Fruit fly (Drosophila melanogaster) whole organism, embryonic: Measurements from ENCODE around the gene srp.
A peak's percentile ranks its signal among the peaks of the same experiment; 100 is the strongest.

Source experiments
- Ada2b ChIP-seq: fragments of 200-800 bp; sonication (Bioruptor generic); IDR thresholded peaks from 2 replicates; pipeline ENCODE4 v1.3.6; 2022; ENCODE audit warnings: missing biosample characterization, missing genetic modification characterization
- Aef1 ChIP-seq: fragments of 200-800 bp; sonication (Bioruptor generic); IDR thresholded peaks from 3 replicates; pipeline ENCODE4 v1.3.6; 2022; ENCODE audit warnings: missing biosample characterization, missing genetic modification characterization
- Bteb2 ChIP-seq: fragments of 200-800 bp; sonication (Bioruptor generic); optimal IDR thresholded peaks from 2 replicates; lab custom pipeline; 2016; ENCODE audit warnings: missing biosample characterization, missing genetic modification characterization
- CG11085 ChIP-seq: fragments of 200-800 bp; sonication (Bioruptor generic); IDR thresholded peaks from 2 replicates; pipeline ENCODE4 v1.3.6; 2022; ENCODE audit warnings: missing biosample characterization, missing genetic modification characterization
- CG11456 ChIP-seq: fragments of 200-800 bp; sonication (Bioruptor generic); IDR thresholded peaks from 3 replicates; pipeline ENCODE4 v1.3.6; 2022; ENCODE audit warnings: missing biosample characterization, missing genetic modification characterization
- CG12104 ChIP-seq: fragments of 200-800 bp; sonication (Bioruptor generic); optimal IDR thresholded peaks from 3 replicates; lab custom pipeline; 2016; ENCODE audit warnings: missing biosample characterization, missing genetic modification characterization
- CG14050 ChIP-seq: fragments of 200-800 bp; sonication (Bioruptor generic); IDR thresholded peaks from 3 replicates; pipeline ENCODE4 v1.3.6; 2022; ENCODE audit warnings: missing biosample characterization, missing genetic modification characterization
- CG14965 ChIP-seq: fragments of 200-800 bp; sonication (Bioruptor generic); optimal IDR thresholded peaks from 2 replicates; lab custom pipeline; 2016; ENCODE audit warnings: missing biosample characterization, missing genetic modification characterization, borderline replicate concordance
- CG15514 ChIP-seq: fragments of 200-800 bp; sonication (Bioruptor generic); optimal IDR thresholded peaks from 3 replicates; lab custom pipeline; 2017; ENCODE audit warnings: missing biosample characterization, missing genetic modification characterization, mild to moderate bottlenecking, moderate library complexity, missing genetic modification reagents
- CG1602 ChIP-seq: fragments of 200-800 bp; sonication (Bioruptor generic); optimal IDR thresholded peaks from 3 replicates; lab custom pipeline; 2016; ENCODE audit warnings: missing biosample characterization, missing genetic modification characterization
- CG1603 ChIP-seq: fragments of 200-800 bp; sonication (Bioruptor generic); optimal IDR thresholded peaks from 2 replicates; lab custom pipeline; 2019; ENCODE audit warnings: missing biosample characterization, mild to moderate bottlenecking, missing genetic modification characterization, moderate library complexity
- CG17829 ChIP-seq: fragments of 200-800 bp; optimal IDR thresholded peaks from 2 replicates; lab custom pipeline; 2019; ENCODE audit warnings: missing biosample characterization, mild to moderate bottlenecking, missing genetic modification characterization, moderate library complexity
- CG31388 ChIP-seq: fragments of 200-800 bp; sonication (Bioruptor generic); optimal IDR thresholded peaks from 2 replicates; lab custom pipeline; 2016; ENCODE audit warnings: missing biosample characterization, missing genetic modification characterization
- CG32767 ChIP-seq: fragments of 200-800 bp; sonication (Bioruptor generic); IDR thresholded peaks from 2 replicates; pipeline ENCODE4 v1.3.6; 2022; ENCODE audit warnings: missing biosample characterization, missing genetic modification characterization
- CG3407 ChIP-seq: fragments of 200-800 bp; sonication (Bioruptor generic); optimal IDR thresholded peaks from 2 replicates; lab custom pipeline; 2018; ENCODE audit warnings: missing biosample characterization, mild to moderate bottlenecking, missing genetic modification characterization
- CG34376 ChIP-seq: fragments of 200-800 bp; sonication (Bioruptor generic); optimal IDR thresholded peaks from 2 replicates; lab custom pipeline; 2018; ENCODE audit warnings: missing biosample characterization, mild to moderate bottlenecking, missing genetic modification characterization
- CG34422 ChIP-seq: fragments of 200-800 bp; sonication (Bioruptor generic); IDR thresholded peaks from 3 replicates; pipeline ENCODE4 v1.3.6; 2022; ENCODE audit warnings: missing biosample characterization, missing genetic modification characterization
- CG3726 ChIP-seq: fragments of 200-800 bp; sonication (Bioruptor generic); IDR thresholded peaks from 3 replicates; pipeline ENCODE4, ENCODE4 v1.3.6; 2022; ENCODE audit warnings: missing biosample characterization, missing genetic modification characterization
- CG4617 ChIP-seq: fragments of 200-800 bp; sonication (Bioruptor generic); optimal IDR thresholded peaks from 3 replicates; lab custom pipeline; 2016; ENCODE audit warnings: missing biosample characterization, missing genetic modification characterization, borderline replicate concordance
- CG7745 ChIP-seq: fragments of 200-800 bp; sonication (Bioruptor generic); optimal IDR thresholded peaks from 2 replicates; lab custom pipeline; 2018; ENCODE audit warnings: missing biosample characterization, mild to moderate bottlenecking, missing genetic modification characterization, moderate library complexity
- CG7963 ChIP-seq: fragments of 200-800 bp; sonication (Bioruptor generic); IDR thresholded peaks from 3 replicates; pipeline ENCODE4 v1.3.6; 2022; ENCODE audit warnings: missing biosample characterization, missing genetic modification characterization; ENCODE audit not compliant: partially characterized antibody
- CG8388 ChIP-seq: fragments of 200-800 bp; sonication (Bioruptor generic); optimal IDR thresholded peaks from 2 replicates; lab custom pipeline; 2019; ENCODE audit warnings: missing biosample characterization, mild to moderate bottlenecking, missing genetic modification characterization, moderate library complexity
- CG9609 ChIP-seq: fragments of 200-800 bp; sonication (Bioruptor generic); optimal IDR thresholded peaks from 3 replicates; lab custom pipeline; 2016; ENCODE audit warnings: missing biosample characterization, missing genetic modification characterization
- CG9817 ChIP-seq: fragments of 200-800 bp; sonication (Bioruptor generic); optimal IDR thresholded peaks from 2 replicates; lab custom pipeline; 2018; ENCODE audit warnings: missing biosample characterization, mild to moderate bottlenecking, missing genetic modification characterization, moderate library complexity
- CTCF ChIP-seq: fragments of 200-800 bp; sonication (Bioruptor generic); optimal IDR thresholded peaks from 2 replicates; lab custom pipeline; 2017; ENCODE audit warnings: missing biosample characterization, mild to moderate bottlenecking, missing genetic modification characterization, moderate library complexity
- CrebB ChIP-seq: fragments of 200-800 bp; sonication (Bioruptor generic); optimal IDR thresholded peaks from 3 replicates; lab custom pipeline; 2018; ENCODE audit warnings: missing biosample characterization, mild to moderate bottlenecking, missing genetic modification characterization
- D19A ChIP-seq: fragments of 200-800 bp; optimal IDR thresholded peaks from 3 replicates; lab custom pipeline; 2019; ENCODE audit warnings: missing biosample characterization, mild to moderate bottlenecking, missing genetic modification characterization, moderate library complexity
- Hmr ChIP-seq: fragments of 200-800 bp; sonication (Bioruptor generic); optimal IDR thresholded peaks from 3 replicates; lab custom pipeline; 2017; ENCODE audit warnings: mild to moderate bottlenecking, missing biosample characterization, missing genetic modification reagents, missing genetic modification characterization
- Mad ChIP-seq: fragments of 200-800 bp; sonication (Bioruptor generic); optimal IDR thresholded peaks from 2 replicates; lab custom pipeline; 2016; ENCODE audit warnings: missing biosample characterization, missing genetic modification characterization
- Nf-YC ChIP-seq: fragments of 200-800 bp; optimal IDR thresholded peaks from 3 replicates; lab custom pipeline; 2019; ENCODE audit warnings: missing biosample characterization, mild to moderate bottlenecking, missing genetic modification characterization, moderate library complexity
- NfI ChIP-seq: fragments of 200-800 bp; sonication (Bioruptor generic); optimal IDR thresholded peaks from 3 replicates; lab custom pipeline; 2018; ENCODE audit warnings: missing biosample characterization, mild to moderate bottlenecking, missing genetic modification characterization, moderate library complexity
- Ptx1 ChIP-seq: fragments of 200-800 bp; sonication (Bioruptor generic); IDR thresholded peaks from 2 replicates; pipeline ENCODE4 v1.3.6; 2022; ENCODE audit warnings: missing biosample characterization, missing genetic modification characterization
- Rx ChIP-seq: fragments of 200-800 bp; sonication (Bioruptor generic); IDR thresholded peaks from 2 replicates; pipeline ENCODE4 v1.3.6; 2022; ENCODE audit warnings: missing biosample characterization, missing genetic modification characterization
- Side ChIP-seq: fragments of 200-800 bp; sonication (Bioruptor generic); optimal IDR thresholded peaks from 2 replicates; lab custom pipeline; 2016; ENCODE audit warnings: missing biosample characterization, missing genetic modification characterization
- ato ChIP-seq: fragments of 200-800 bp; sonication (Bioruptor generic); IDR thresholded peaks from 2 replicates; pipeline ENCODE4 v1.3.6; 2022; ENCODE audit warnings: missing biosample characterization, missing genetic modification characterization; ENCODE audit not compliant: partially characterized antibody
- bsh ChIP-seq, 2 experiments: fragments of 200-800 bp; sonication (Bioruptor generic); optimal IDR thresholded peaks; 2 replicates each; lab custom pipeline; 2017 to 2018; ENCODE audit warnings: mild to moderate bottlenecking in 2 of 2, missing biosample characterization in 2 of 2, missing genetic modification characterization in 2 of 2, moderate library complexity in 1 of 2
- da ChIP-seq: fragments of 200-800 bp; sonication (Bioruptor generic); optimal IDR thresholded peaks from 2 replicates; lab custom pipeline; 2016; ENCODE audit warnings: missing biosample characterization, missing genetic modification characterization
- danr ChIP-seq: fragments of 200-800 bp; sonication (Bioruptor generic); IDR thresholded peaks from 2 replicates; pipeline ENCODE4 v1.3.6; 2022; ENCODE audit warnings: missing biosample characterization, missing genetic modification characterization
- dmrt11E ChIP-seq: fragments of 200-800 bp; sonication (Bioruptor generic); optimal IDR thresholded peaks from 3 replicates; lab custom pipeline; 2018; ENCODE audit warnings: missing biosample characterization, mild to moderate bottlenecking, missing genetic modification characterization, moderate library complexity
- exex ChIP-seq: fragments of 200-800 bp; sonication (Bioruptor generic); optimal IDR thresholded peaks from 4 replicates; lab custom pipeline; 2018; ENCODE audit warnings: missing biosample characterization, mild to moderate bottlenecking, missing genetic modification characterization, moderate library complexity
- gsb-n ChIP-seq: fragments of 200-800 bp; sonication (Bioruptor generic); optimal IDR thresholded peaks from 3 replicates; lab custom pipeline; 2018; ENCODE audit warnings: missing biosample characterization, mild to moderate bottlenecking, missing genetic modification characterization
- nmo ChIP-seq: fragments of 200-800 bp; sonication (Bioruptor generic); optimal IDR thresholded peaks from 2 replicates; lab custom pipeline; 2018; ENCODE audit warnings: missing biosample characterization, mild to moderate bottlenecking, missing genetic modification characterization, moderate library complexity
- psq ChIP-seq: fragments of 200-800 bp; sonication (Bioruptor generic); optimal IDR thresholded peaks from 2 replicates; lab custom pipeline; 2017; ENCODE audit warnings: missing biosample characterization, missing genetic modification characterization
- sc ChIP-seq, 3 experiments: fragments of >200 bp in 2 of 3; fragments of 200-800 bp in 1 of 3; sonication (Bioruptor generic) in 1 of 3; optimal IDR thresholded peaks; 2 replicates in 2 of 3; 3 replicates in 1 of 3; lab custom pipeline; 2017; ENCODE audit warnings: mild to moderate bottlenecking in 1 of 3, missing biosample characterization in 1 of 3, missing genetic modification characterization in 1 of 3, missing genetic modification reagents in 1 of 3
- sens ChIP-seq: fragments of 200-800 bp; sonication (Bioruptor generic); peaks from one replicate; lab custom pipeline; 2016; ENCODE audit warnings: missing biosample characterization, missing genetic modification characterization
- sisA ChIP-seq: fragments of 200-800 bp; sonication (Bioruptor generic); IDR thresholded peaks from 2 replicates; pipeline ENCODE4 v1.3.6; 2022; ENCODE audit warnings: missing biosample characterization, missing genetic modification characterization
- so ChIP-seq: fragments of 200-800 bp; sonication (Bioruptor generic); IDR thresholded peaks from 3 replicates; pipeline ENCODE4 v1.3.6; 2022; ENCODE audit warnings: missing biosample characterization, missing genetic modification characterization
- sr ChIP-seq: fragments of 200-800 bp; sonication (Bioruptor generic); IDR thresholded peaks from 3 replicates; pipeline ENCODE4 v1.3.6; 2022; ENCODE audit warnings: missing biosample characterization, missing genetic modification characterization
- unpg ChIP-seq: fragments of 200-800 bp; sonication (Bioruptor generic); optimal IDR thresholded peaks from 3 replicates; lab custom pipeline; 2018; ENCODE audit warnings: missing biosample characterization, mild to moderate bottlenecking, missing genetic modification characterization, moderate library complexity
- z ChIP-seq: fragments of 200-800 bp; sonication (Bioruptor generic); IDR thresholded peaks from 3 replicates; pipeline ENCODE4 v1.3.6; 2022; ENCODE audit warnings: missing biosample characterization, missing genetic modification characterization

srp gene

dm6 chr3R:15984483-15985118 lies 1.4 kb upstream of the srp start (continued):
- TF ChIP-seq CG11456 (GFP tag; lab: Robert Waterston, UW) (no peak), Rx (GFP tag; lab: Robert Waterston, UW) (no peak), CG9817 (tag; lab: Kevin White, UChicago) (no peak), D19A (tag; lab: Kevin White, UChicago) (peak; percentile 51), sc (optimal IDR thresholded peaks at IDR 0.05; lab: Kevin White, UChicago) (no peak), sc (GFP tag; optimal IDR thresholded peaks at IDR 0.05; lab: Kevin White, UChicago) (no peak), da (GFP tag; lab: Kevin White, UChicago) (no peak), Ptx1 (GFP tag; lab: Robert Waterston, UW) (0 out of 2 replicates have a peak, but pooled peaks have one; percentile 29), CG7745 (tag; lab: Kevin White, UChicago) (no peak), CG7963 (GFP tag; lab: Robert Waterston, UW) (no peak), exex (peak; percentile 41), sisA (GFP tag; lab: Robert Waterston, UW) (no peak; the same call in 1 of the 2 replicates), so (GFP tag; lab: Robert Waterston, UW) (0 out of 3 replicates have a peak, but pooled peaks have one; percentile 26), dmrt11E (tag; lab: Kevin White, UChicago) (peak; percentile 79), CG1603 (tag; lab: Kevin White, UChicago) (peak; percentile 77), z (no peak), gsb-n (tag; lab: Kevin White, UChicago) (peak; percentile 26), CG34376 (GFP tag; lab: Kevin White, UChicago) (peak; percentile 44), sens (GFP tag; lab: Kevin White, UChicago) (peak; percentile 91), danr (GFP tag; lab: Robert Waterston, UW) (0 out of 2 replicates have a peak, but pooled peaks have one; percentile 19), Ada2b (GFP tag; lab: Robert Waterston, UW) (peak; percentile 32; the same call in 1 of the 2 replicates), nmo (GFP tag; lab: Kevin White, UChicago) (peak; percentile 73), CG9609 (GFP tag; lab: Kevin White, UChicago) (no peak), Nf-YC (tag; lab: Kevin White, UChicago) (peak; percentile 77), CG12104 (GFP tag; lab: Kevin White, UChicago) (no peak), sr (GFP tag; lab: Robert Waterston, UW) (no peak), CG11085 (GFP tag; lab: Robert Waterston, UW) (no peak), CG3726 (GFP tag; lab: Robert Waterston, UW) (0 out of 3 replicates have a peak, but pooled peaks have one; percentile 18), CrebB (tag; lab: Kevin White, UChicago) (no peak), CG8388 (GFP tag; lab: Kevin White, UChicago) (peak; percentile 44), CG14050 (GFP tag; lab: Robert Waterston, UW) (no peak), CG14965 (GFP tag; lab: Kevin White, UChicago) (no peak), bsh (GFP tag; optimal IDR thresholded peaks at IDR 0.05; lab: Kevin White, UChicago) (peak; percentile 60 to 74), Aef1 (no peak), CG1602 (GFP tag; lab: Kevin White, UChicago) (peak; percentile 41), CG31388 (GFP tag; lab: Kevin White, UChicago) (no peak), ato (no peak), CG34422 (GFP tag; lab: Robert Waterston, UW) (peak; percentile 42; the same call in 1 of the 3 replicates), Side (GFP tag; lab: Kevin White, UChicago) (no peak), Hmr (GFP tag; lab: Kevin White, UChicago) (peak; percentile 34), CG32767 (no peak), CG4617 (GFP tag; lab: Kevin White, UChicago) (no peak), Bteb2 (GFP tag; lab: Kevin White, UChicago) (no peak), CTCF (no peak), Mad (no peak), CG3407 (GFP tag; lab: Kevin White, UChicago) (no peak), NfI (GFP tag; lab: Kevin White, UChicago) (no peak), CG17829 (peak; percentile 58), psq (GFP tag; lab: Kevin White, UChicago) (no peak), unpg (GFP tag; lab: Kevin White, UChicago) (peak; percentile 66), CG15514 (no peak)
